Fruit fly (Drosophila melanogaster) whole organism, prepupa: ENCODE results near the gene pyd.

Experiments used
- Blimp-1 ChIP-seq: fragments of 200-800 bp; sonication (Bioruptor generic); optimal IDR thresholded peaks from 3 replicates; lab custom pipeline; 2017; ENCODE audit warnings: missing biosample characterization, missing genetic modification characterization, mild to moderate bottlenecking, moderate library complexity, missing genetic modification reagents
- CG10631 ChIP-seq: fragments of 200-800 bp; sonication (Bioruptor generic); optimal IDR thresholded peaks from 2 replicates; lab custom pipeline; 2016; ENCODE audit warnings: missing biosample characterization, missing genetic modification characterization
- CG10669 ChIP-seq: fragments of 200-800 bp; sonication (Bioruptor generic); optimal IDR thresholded peaks from 3 replicates; lab custom pipeline; 2018; ENCODE audit warnings: missing biosample characterization, mild to moderate bottlenecking, missing genetic modification characterization, moderate library complexity
- CG11762 ChIP-seq: fragments of 200-800 bp; sonication (Bioruptor generic); optimal IDR thresholded peaks from 3 replicates; lab custom pipeline; 2016; ENCODE audit warnings: missing biosample characterization, missing genetic modification characterization; ENCODE audit not compliant: insufficient read depth
- CG11902 ChIP-seq: fragments of 200-800 bp; sonication (Bioruptor generic); optimal IDR thresholded peaks from 3 replicates; lab custom pipeline; 2016; ENCODE audit warnings: missing biosample characterization, missing genetic modification characterization
- CG15336 ChIP-seq: fragments of 200-800 bp; sonication (Bioruptor generic); IDR thresholded peaks from 2 replicates; pipeline ENCODE4 v1.3.6; 2022; ENCODE audit warnings: missing biosample characterization, missing genetic modification characterization
- CG1621 ChIP-seq: fragments of 200-800 bp; sonication (Bioruptor generic); optimal IDR thresholded peaks from 3 replicates; lab custom pipeline; 2018; ENCODE audit warnings: missing biosample characterization, mild to moderate bottlenecking, missing genetic modification characterization
- CG16779 ChIP-seq: fragments of 200-800 bp; sonication (Bioruptor generic); optimal IDR thresholded peaks from 3 replicates; lab custom pipeline; 2017; ENCODE audit warnings: missing biosample characterization, mild to moderate bottlenecking, missing genetic modification characterization
- CG31627 ChIP-seq: fragments of 200-800 bp; sonication (Bioruptor generic); optimal IDR thresholded peaks from 3 replicates; lab custom pipeline; 2016; ENCODE audit warnings: missing biosample characterization, missing genetic modification characterization
- CG32006 ChIP-seq: fragments of 200-800 bp; sonication (Bioruptor generic); optimal IDR thresholded peaks from 3 replicates; lab custom pipeline; 2017; ENCODE audit warnings: missing biosample characterization, mild to moderate bottlenecking, missing genetic modification characterization
- CG34406 ChIP-seq: fragments of 200-800 bp; sonication (Bioruptor generic); optimal IDR thresholded peaks from 3 replicates; lab custom pipeline; 2016; ENCODE audit warnings: missing biosample characterization, missing genetic modification characterization
- CG3919 ChIP-seq: fragments of 200-800 bp; sonication (Bioruptor generic); optimal IDR thresholded peaks from 3 replicates; lab custom pipeline; 2016; ENCODE audit warnings: missing biosample characterization, missing genetic modification characterization
- CG6163 ChIP-seq: fragments of 200-800 bp; sonication (Bioruptor generic); IDR thresholded peaks from 3 replicates; pipeline ENCODE4 v1.3.6; 2022; ENCODE audit warnings: missing biosample characterization, missing genetic modification characterization
- CG6276 ChIP-seq: fragments of 200-800 bp; sonication (Bioruptor generic); optimal IDR thresholded peaks from 2 replicates; lab custom pipeline; 2017; ENCODE audit warnings: missing biosample characterization, mild to moderate bottlenecking, missing genetic modification characterization
- CG6808 ChIP-seq: fragments of 200-800 bp; sonication (Bioruptor generic); optimal IDR thresholded peaks from 3 replicates; lab custom pipeline; 2017; ENCODE audit warnings: missing biosample characterization, missing genetic modification characterization, mild to moderate bottlenecking, moderate library complexity, missing genetic modification reagents
- CG6854 ChIP-seq: fragments of 200-800 bp; sonication (Bioruptor generic); optimal IDR thresholded peaks from 2 replicates; lab custom pipeline; 2017; ENCODE audit warnings: missing biosample characterization, mild to moderate bottlenecking, missing genetic modification characterization
- CG8119 ChIP-seq: fragments of 200-800 bp; sonication (Bioruptor generic); IDR thresholded peaks from 3 replicates; pipeline ENCODE4 v1.3.6; 2022; ENCODE audit warnings: missing biosample characterization, missing genetic modification characterization
- CG8632 ChIP-seq: fragments of 200-800 bp; sonication (Bioruptor generic); optimal IDR thresholded peaks from 3 replicates; lab custom pipeline; 2016; ENCODE audit warnings: missing biosample characterization, missing genetic modification characterization
- Eip75B ChIP-seq: fragments of 200-800 bp; sonication (Bioruptor generic); optimal IDR thresholded peaks from 3 replicates; lab custom pipeline; 2016; ENCODE audit warnings: missing biosample characterization, missing genetic modification characterization
- Eip78C ChIP-seq: fragments of 200-800 bp; sonication (Bioruptor generic); peaks from one replicate; lab custom pipeline; 2016; ENCODE audit warnings: missing biosample characterization, missing genetic modification characterization
- Eip93F ChIP-seq: fragments of 200-800 bp; sonication (Bioruptor generic); optimal IDR thresholded peaks from 2 replicates; lab custom pipeline; 2016; ENCODE audit warnings: missing biosample characterization, mild to moderate bottlenecking, missing genetic modification characterization
- Ets96B ChIP-seq: fragments of 200-800 bp; optimal IDR thresholded peaks from 2 replicates; lab custom pipeline; 2019; ENCODE audit warnings: missing biosample characterization, mild to moderate bottlenecking, missing genetic modification characterization, moderate library complexity
- Gug ChIP-seq: fragments of 200-800 bp; sonication (Bioruptor generic); IDR thresholded peaks from 2 replicates; pipeline ENCODE4 v1.3.6; 2022; ENCODE audit warnings: missing biosample characterization, missing genetic modification characterization
- Hr38 ChIP-seq: sonication (Bioruptor generic); optimal IDR thresholded peaks from 2 replicates; lab custom pipeline; 2016; ENCODE audit warnings: missing biosample characterization, missing genetic modification characterization
- Hr39 ChIP-seq: fragments of 200-800 bp; sonication (Bioruptor generic); optimal IDR thresholded peaks from 2 replicates; lab custom pipeline; 2016; ENCODE audit warnings: missing biosample characterization, missing genetic modification characterization
- Hr4 ChIP-seq: fragments of 200-800 bp; sonication (Bioruptor generic); optimal IDR thresholded peaks from 3 replicates; lab custom pipeline; 2016; ENCODE audit warnings: missing biosample characterization, missing genetic modification characterization
- Lpt ChIP-seq: fragments of 200-800 bp; sonication (Bioruptor generic); optimal IDR thresholded peaks from 3 replicates; lab custom pipeline; 2016; ENCODE audit warnings: missing biosample characterization, missing genetic modification characterization
- Met ChIP-seq: fragments of 200-800 bp; sonication (Bioruptor generic); optimal IDR thresholded peaks from 3 replicates; lab custom pipeline; 2016; ENCODE audit warnings: missing biosample characterization, missing genetic modification characterization
- OdsH ChIP-seq: fragments of 200-800 bp; sonication (Bioruptor generic); optimal IDR thresholded peaks from 3 replicates; lab custom pipeline; 2016; ENCODE audit warnings: missing biosample characterization, missing genetic modification characterization
- achi ChIP-seq: fragments of 200-800 bp; sonication (Bioruptor generic); optimal IDR thresholded peaks from 3 replicates; lab custom pipeline; 2016; ENCODE audit warnings: missing biosample characterization, missing genetic modification characterization
- cyc ChIP-seq: fragments of 200-800 bp; sonication (Bioruptor generic); optimal IDR thresholded peaks from 3 replicates; lab custom pipeline; 2016; ENCODE audit warnings: missing biosample characterization, missing genetic modification characterization
- dac ChIP-seq: fragments of 200-800 bp; sonication (Bioruptor generic); optimal IDR thresholded peaks from 2 replicates; lab custom pipeline; 2017; ENCODE audit warnings: missing biosample characterization, mild to moderate bottlenecking, missing genetic modification characterization
- dsx ChIP-seq: fragments of 200-800 bp; optimal IDR thresholded peaks from 3 replicates; lab custom pipeline; 2019; ENCODE audit warnings: missing biosample characterization, mild to moderate bottlenecking, missing genetic modification characterization, moderate library complexity; ENCODE audit not compliant: poor library complexity, severe bottlenecking
- eg ChIP-seq: fragments of 200-800 bp; sonication (Bioruptor generic); IDR thresholded peaks from 3 replicates; pipeline ENCODE4 v1.3.6; 2022; ENCODE audit warnings: missing biosample characterization, missing genetic modification characterization
- esn ChIP-seq: fragments of 200-800 bp; sonication (Bioruptor generic); optimal IDR thresholded peaks from 2 replicates; lab custom pipeline; 2016; ENCODE audit warnings: missing biosample characterization, mild to moderate bottlenecking, missing genetic modification characterization, moderate library complexity
- fkh ChIP-seq: fragments of 200-800 bp; sonication (Bioruptor generic); optimal IDR thresholded peaks from 3 replicates; lab custom pipeline; 2017; ENCODE audit warnings: missing biosample characterization, mild to moderate bottlenecking, missing genetic modification characterization, moderate library complexity
- lz ChIP-seq: fragments of 200-800 bp; sonication (Bioruptor generic); optimal IDR thresholded peaks from 3 replicates; lab custom pipeline; 2016; ENCODE audit warnings: missing biosample characterization, missing genetic modification characterization
- net ChIP-seq: fragments of 200-800 bp; sonication (Bioruptor generic); optimal IDR thresholded peaks from 3 replicates; lab custom pipeline; 2016; ENCODE audit warnings: missing biosample characterization, missing genetic modification characterization
- pdm3 ChIP-seq: fragments of 200-800 bp; sonication (Bioruptor generic); optimal IDR thresholded peaks from 3 replicates; lab custom pipeline; 2016; ENCODE audit warnings: missing biosample characterization, missing genetic modification characterization
- salr ChIP-seq, 2 experiments: fragments of 200-800 bp; sonication (Bioruptor generic); optimal IDR thresholded peaks; 3 replicates each; lab custom pipeline; 2016 to 2018; ENCODE audit warnings: missing biosample characterization in 2 of 2, missing genetic modification characterization in 2 of 2, mild to moderate bottlenecking in 1 of 2
- spab ChIP-seq: fragments of 200-800 bp; sonication (Bioruptor generic); optimal IDR thresholded peaks from 2 replicates; lab custom pipeline; 2017; ENCODE audit warnings: missing biosample characterization, mild to moderate bottlenecking, missing genetic modification characterization, missing genetic modification reagents
- ss ChIP-seq, 2 experiments: fragments of 200-800 bp; sonication (Bioruptor generic); optimal IDR thresholded peaks; 2 replicates in 1 of 2; 3 replicates in 1 of 2; lab custom pipeline; 2017 to 2018; ENCODE audit warnings: mild to moderate bottlenecking in 2 of 2, missing biosample characterization in 2 of 2, missing genetic modification characterization in 2 of 2, moderate library complexity in 1 of 2
- svp ChIP-seq: fragments of 200-800 bp; sonication (Bioruptor generic); peaks from one replicate; lab custom pipeline; 2016; ENCODE audit warnings: missing biosample characterization, missing genetic modification characterization
- topi ChIP-seq: fragments of 200-800 bp; sonication (Bioruptor generic); optimal IDR thresholded peaks from 3 replicates; lab custom pipeline; 2016; ENCODE audit warnings: missing biosample characterization, missing genetic modification characterization
- vri ChIP-seq: fragments of 200-800 bp; sonication (Bioruptor generic); optimal IDR thresholded peaks from 3 replicates; lab custom pipeline; 2016; ENCODE audit warnings: missing biosample characterization, mild to moderate bottlenecking, missing genetic modification characterization

pyd gene

DNA sequence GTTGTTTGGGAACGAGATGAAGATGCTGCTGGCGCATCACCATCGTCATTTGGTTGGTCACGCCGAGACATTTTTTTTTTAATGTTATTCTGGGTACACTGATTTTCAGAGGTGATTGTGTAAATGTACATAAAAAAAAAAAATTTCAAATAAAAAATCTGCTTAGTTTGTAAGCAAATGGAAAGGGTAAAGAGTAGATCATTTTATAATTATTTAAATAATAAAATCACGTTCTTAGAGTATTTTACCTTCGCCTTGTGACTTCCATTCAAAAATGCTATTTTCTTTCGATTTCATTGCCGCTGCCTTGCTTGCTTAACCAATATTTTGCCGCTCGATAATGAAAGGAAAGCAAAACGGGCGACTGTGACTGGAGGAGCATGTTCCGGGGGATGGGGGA, 47.1 kb upstream of the pyd start (continued):
- no peak for TF ChIP-seq CG6276 (GFP tag; lab: Kevin White, UChicago)
- no peak for TF ChIP-seq CG1621 (tag; lab: Kevin White, UChicago)
- TF ChIP-seq lz (GFP tag; lab: Kevin White, UChicago) = peak; percentile 78
- TF ChIP-seq CG10631 (GFP tag; lab: Kevin White, UChicago) = peak; percentile 70
- TF ChIP-seq CG11762 (GFP tag; lab: Kevin White, UChicago) = peak; percentile 42
- no peak for TF ChIP-seq Gug (GFP tag; lab: Robert Waterston, UW)
- peak; percentile 56; the same call in 1 of the 3 replicates for TF ChIP-seq eg (GFP tag; lab: Robert Waterston, UW)
- peak; percentile 63; the same call in 2 of the 3 replicates for TF ChIP-seq CG6163
- TF ChIP-seq, all 60 proteins: peak for 46

DNA sequence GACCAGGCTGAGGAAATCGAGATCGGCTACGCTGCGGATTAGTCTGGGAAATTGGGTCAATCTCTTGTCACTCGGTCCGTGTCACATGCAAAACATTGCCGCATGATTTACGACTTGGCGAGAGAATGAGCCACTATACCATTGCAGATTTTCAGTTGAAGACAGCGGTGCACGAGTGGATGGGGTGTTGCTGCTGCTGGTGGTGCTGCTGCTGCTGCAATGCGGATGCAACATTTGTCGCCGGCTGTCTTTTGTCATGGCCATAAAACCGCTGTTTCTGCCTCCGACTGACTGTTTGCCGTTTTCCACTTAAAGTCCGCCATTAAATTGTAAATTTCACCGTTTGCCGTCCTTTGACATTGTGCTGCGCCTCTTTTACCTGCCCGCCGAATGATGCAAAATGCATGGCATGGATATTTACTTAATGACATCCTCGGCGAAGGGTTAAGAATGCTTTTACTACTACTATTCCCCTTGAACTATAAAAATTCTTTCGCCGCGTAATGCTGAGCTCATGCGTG, 44.4 kb upstream of the pyd start:
- no peak for TF ChIP-seq svp (GFP tag; lab: Kevin White, UChicago)
- TF ChIP-seq CG16779 (tag; lab: Kevin White, UChicago) = no peak
- no peak for TF ChIP-seq CG6163
- TF ChIP-seq CG31627 = no peak
- no peak for TF ChIP-seq esn (GFP tag; lab: Kevin White, UChicago)
- TF ChIP-seq CG11762 (GFP tag; lab: Kevin White, UChicago) = no peak
- TF ChIP-seq Ets96B (tag; lab: Kevin White, UChicago) = no peak
- no peak for TF ChIP-seq eg (GFP tag; lab: Robert Waterston, UW)
- no peak for TF ChIP-seq Hr4 (GFP tag; lab: Kevin White, UChicago)
- TF ChIP-seq ss (GFP tag; optimal IDR thresholded peaks at IDR 0.05; lab: Kevin White, UChicago) = no peak
- TF ChIP-seq Eip78C (GFP tag; lab: Kevin White, UChicago) = no peak
- TF ChIP-seq CG1621 (tag; lab: Kevin White, UChicago) = no peak
- no peak for TF ChIP-seq achi (GFP tag; lab: Kevin White, UChicago)
- TF ChIP-seq Blimp-1 = no peak
- no peak for TF ChIP-seq CG6808
- TF ChIP-seq, all 60 proteins: peak for 0

DNA sequence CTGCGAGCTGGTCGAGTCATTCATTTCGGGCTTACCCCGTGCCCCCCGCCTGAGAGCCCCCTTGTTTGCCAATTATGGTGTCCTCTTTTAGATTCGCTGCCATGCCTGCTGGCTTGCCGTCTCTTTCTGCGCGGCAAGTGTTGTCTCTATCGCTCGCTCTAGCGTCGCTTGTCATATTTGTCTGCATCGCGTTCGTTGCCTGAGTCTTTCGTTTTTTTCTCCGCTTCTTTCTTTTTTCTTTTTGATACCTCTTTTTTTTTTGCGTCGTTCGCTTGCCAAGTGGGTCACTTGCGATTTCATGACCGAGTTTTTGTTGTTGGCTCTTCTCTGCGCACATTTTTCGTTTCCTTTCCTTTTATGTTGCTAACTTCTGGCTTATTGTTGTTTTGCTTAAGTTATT, 40.1 kb upstream of the pyd start:
- TF ChIP-seq CG6854 (peak; percentile 13), CG8632 (GFP tag; lab: Kevin White, UChicago) (peak; percentile 20), spab (GFP tag; lab: Kevin White, UChicago) (peak; percentile 9), CG3919 (peak; percentile 2), net (GFP tag; lab: Kevin White, UChicago) (no peak), Met (GFP tag; lab: Kevin White, UChicago) (no peak), CG16779 (tag; lab: Kevin White, UChicago) (peak; percentile 50), CG11762 (GFP tag; lab: Kevin White, UChicago) (no peak), CG6808 (peak; percentile 43), CG6163 (peak; percentile 62), dsx (GFP tag; lab: Kevin White, UChicago) (peak; percentile 13), Hr39 (GFP tag; lab: Kevin White, UChicago) (no peak), topi (GFP tag; lab: Kevin White, UChicago) (no peak), CG11902 (GFP tag; lab: Kevin White, UChicago) (no peak), pdm3 (GFP tag; lab: Kevin White, UChicago) (no peak), cyc (GFP tag; lab: Kevin White, UChicago) (no peak), vri (no peak), fkh (GFP tag; lab: Kevin White, UChicago) (no peak), achi (GFP tag; lab: Kevin White, UChicago) (peak; percentile 30), Hr38 (GFP tag; lab: Kevin White, UChicago) (no peak), Blimp-1 (peak; percentile 89), Ets96B (tag; lab: Kevin White, UChicago) (peak; percentile 12), salr (GFP tag; optimal IDR thresholded peaks at IDR 0.05; lab: Kevin White, UChicago) (peak in 1 of 2 experiments; percentile 39), CG32006 (peak; percentile 41), CG1621 (tag; lab: Kevin White, UChicago) (peak; percentile 29), CG10669 (peak; percentile 2), eg (GFP tag; lab: Robert Waterston, UW) (peak; percentile 70), Eip78C (GFP tag; lab: Kevin White, UChicago) (peak; percentile 65), dac (peak; percentile 38), Gug (GFP tag; lab: Robert Waterston, UW) (no peak), Eip75B (GFP tag; lab: Kevin White, UChicago) (peak; percentile 72), Lpt (peak; percentile 42), CG8119 (GFP tag; lab: Robert Waterston, UW) (peak; percentile 66; the same call in 2 of the 3 replicates), CG34406 (no peak), OdsH (GFP tag; lab: Kevin White, UChicago) (no peak), CG15336 (peak; percentile 64), Eip93F (GFP tag; lab: Kevin White, UChicago) (no peak), CG6276 (GFP tag; lab: Kevin White, UChicago) (peak; percentile 73)
